Worm (Caenorhabditis elegans): ENCODE measurements around the gene F54B11.8.

The F54B11.8 gene

DNA sequence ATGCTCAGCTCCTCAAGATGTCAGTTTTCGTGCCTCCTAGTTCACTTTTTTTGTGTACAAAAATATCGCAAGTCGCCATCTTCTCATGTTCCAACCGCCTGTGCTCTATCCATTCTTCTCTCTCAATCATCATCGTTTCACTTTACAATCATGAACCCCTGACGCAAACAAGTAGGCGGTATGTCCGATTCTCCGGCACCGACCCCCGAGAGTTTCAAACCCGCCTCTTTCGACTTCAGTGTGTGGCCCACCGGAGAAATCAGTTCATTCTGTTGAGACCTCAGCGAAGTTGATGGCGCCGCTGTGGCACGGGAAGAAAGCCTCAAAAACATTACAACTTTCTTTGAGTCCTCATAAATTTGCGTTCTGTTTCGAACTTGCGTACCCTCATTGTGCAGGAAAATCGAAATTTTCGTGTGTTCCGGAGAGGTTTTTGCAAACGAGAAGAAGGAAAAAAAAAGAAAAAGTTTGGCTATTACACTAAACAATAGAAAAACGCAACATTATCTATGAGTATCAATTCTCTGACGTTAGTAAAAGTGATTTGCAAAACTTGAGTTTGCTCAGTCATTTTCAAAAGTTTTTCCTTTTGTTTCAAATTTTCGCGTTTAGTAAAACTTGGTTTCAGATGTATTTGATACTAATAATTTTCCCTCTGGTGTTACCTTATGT lies 1.4 kb upstream of the F54B11.8 start, which contains the start of gene F54B11.9:
Gene F54B11.9, plus strand, starts transcription at position 622 of the 672 bp plus-strand sequence.
- TF ChIP-seq efl-1 (optimal IDR thresholded peaks at IDR 0.05): peak in 1 of 2 experiments; percentile 4
- TF ChIP-seq efl-1 (GFP tag; optimal IDR thresholded peaks at IDR 0.05 in 1 of 2): no peak
- no peak for TF ChIP-seq mab-9 (GFP tag; IDR thresholded peaks at IDR 0.05)
- peak in 1 of 2 experiments; percentile 35 for TF ChIP-seq lsy-2 (tag; optimal IDR thresholded peaks at IDR 0.05)
- no peak for TF ChIP-seq unc-130 (tag; optimal IDR thresholded peaks at IDR 0.05)
- peak; percentile 60 for TF ChIP-seq lin-14 (GFP tag; optimal IDR thresholded peaks at IDR 0.05)
- TF ChIP-seq efl-3 (GFP tag; optimal IDR thresholded peaks at IDR 0.05): no peak
- TF ChIP-seq snu-23 (GFP tag; optimal IDR thresholded peaks at IDR 0.05): peak; percentile 35
- TF ChIP-seq rnt-1 (tag; optimal IDR thresholded peaks at IDR 0.05): peak; percentile 82
- peak in 1 of 2 experiments; percentile 8 for TF ChIP-seq mdl-1 (tag; optimal IDR thresholded peaks at IDR 0.05)
- TF ChIP-seq dsc-1 (tag; optimal IDR thresholded peaks at IDR 0.05): peak; percentile 69
- peak; percentile 13 for TF ChIP-seq nhr-47 (tag; optimal IDR thresholded peaks at IDR 0.05)
- TF ChIP-seq sox-4 (tag; optimal IDR thresholded peaks at IDR 0.05): no peak
- TF ChIP-seq nhr-71 (tag; optimal IDR thresholded peaks at IDR 0.05): peak; percentile 59
- peak; percentile 26 for TF ChIP-seq C16A3.4 (tag; optimal IDR thresholded peaks at IDR 0.05)
- TF ChIP-seq nhr-19 (GFP tag; conservative IDR thresholded peaks at IDR 0.05): peak; percentile 57
- TF ChIP-seq unc-98 (GFP tag; IDR thresholded peaks at IDR 0.05): 0 out of 2 replicates have a peak, but pooled peaks have one; percentile 35
- peak; percentile 19 for TF ChIP-seq mep-1 (tag; optimal IDR thresholded peaks at IDR 0.05)
- TF ChIP-seq nhr-20 (tag; optimal IDR thresholded peaks at IDR 0.05): peak; percentile 18

DNA sequence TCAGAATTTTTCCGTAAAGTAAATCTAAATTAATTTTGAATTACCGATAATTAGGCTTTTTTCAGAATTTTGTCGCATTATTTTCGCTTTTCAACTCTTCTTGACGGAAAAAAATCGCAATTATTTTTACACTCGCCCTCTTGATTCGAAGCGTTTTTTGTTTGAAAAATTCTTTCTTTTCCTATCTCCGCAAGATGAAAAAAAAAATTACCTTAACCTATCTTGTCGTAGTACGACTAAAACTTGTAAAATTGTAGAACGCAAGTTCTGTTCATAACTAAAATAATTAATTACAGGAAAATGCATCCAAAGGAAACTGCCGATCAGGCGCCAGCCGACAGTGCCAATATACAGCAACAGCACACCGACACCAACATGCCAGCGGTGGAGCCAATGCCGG lies 3.6 kb downstream of the F54B11.8 start, which contains the start of gene F54B11.7:
Gene F54B11.7, plus strand, starts transcription at position 301 of the 400 bp plus-strand sequence.
- TF ChIP-seq zip-4 (GFP tag; optimal IDR thresholded peaks at IDR 0.05): no peak
- no peak for TF ChIP-seq ceh-88 (GFP tag; IDR thresholded peaks at IDR 0.05)
- TF ChIP-seq alr-1 (tag; optimal IDR thresholded peaks at IDR 0.05; ENCODE audit: borderline replicate concordance): no peak
- TF ChIP-seq fos-1 (tag; optimal IDR thresholded peaks at IDR 0.05): no peak
- no peak for TF ChIP-seq jun-1 (tag; optimal IDR thresholded peaks at IDR 0.05)
- no peak for TF ChIP-seq ztf-4 (tag; optimal IDR thresholded peaks at IDR 0.05)

DNA sequence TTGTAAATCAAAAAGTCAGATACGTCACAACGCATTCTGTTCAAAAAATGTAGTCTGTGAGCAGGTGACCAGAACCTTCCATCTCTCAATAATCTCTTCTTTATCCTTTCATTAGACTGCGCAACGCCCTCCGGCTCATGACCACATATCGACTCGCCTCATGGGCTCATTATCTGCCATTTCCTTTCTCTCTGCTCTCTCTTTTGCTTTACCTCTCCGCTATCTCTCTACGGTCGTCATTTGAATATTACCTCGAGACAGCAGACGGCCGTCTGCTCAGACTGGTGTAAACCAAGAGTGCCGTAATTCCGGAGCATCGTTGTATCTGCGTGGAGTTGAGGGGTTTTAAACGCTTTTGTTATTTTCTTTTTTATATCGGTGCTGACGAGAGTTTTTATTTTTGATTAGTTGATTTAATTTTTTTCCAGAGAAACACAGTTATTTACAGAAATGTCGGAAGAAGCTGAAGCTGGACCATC lies 5.7 kb downstream of the F54B11.8 start, which contains the start of gene bra-1:
Gene bra-1, plus strand, starts transcription at position 429 of the 479 bp plus-strand sequence.
- TF ChIP-seq egl-13 (tag; optimal IDR thresholded peaks at IDR 0.05) (peak; percentile 86), ztf-11 (tag; optimal IDR thresholded peaks at IDR 0.05) (peak in 1 of 2 experiments; percentile 42), C34B4.2 (tag; optimal IDR thresholded peaks at IDR 0.05) (no peak), mef-2 (tag; optimal IDR thresholded peaks at IDR 0.05) (no peak), vab-15 (tag; optimal IDR thresholded peaks at IDR 0.05) (peak; percentile 18), mdl-1 (tag; optimal IDR thresholded peaks at IDR 0.05) (no peak), sptf-1 (tag; optimal IDR thresholded peaks at IDR 0.05) (no peak), unc-86 (tag; optimal IDR thresholded peaks at IDR 0.05) (peak; percentile 75), C04F5.9 (tag; optimal IDR thresholded peaks at IDR 0.05) (no peak), sox-4 (tag; optimal IDR thresholded peaks at IDR 0.05) (peak; percentile 68), ceh-8 (GFP tag; optimal IDR thresholded peaks at IDR 0.05) (peak; percentile 46), lin-39 (tag; optimal IDR thresholded peaks at IDR 0.05) (no peak), unc-30 (tag; optimal IDR thresholded peaks at IDR 0.05) (no peak), nhr-85 (tag) (no peak), ces-1 (GFP tag; optimal IDR thresholded peaks at IDR 0.05) (no peak), Y116A8C.19 (tag; optimal IDR thresholded peaks at IDR 0.05; ENCODE audit: borderline replicate concordance) (no peak), jun-1 (tag; optimal IDR thresholded peaks at IDR 0.05) (peak; percentile 60), nhr-237 (tag; optimal IDR thresholded peaks at IDR 0.05) (no peak), ceh-90 (tag; optimal IDR thresholded peaks at IDR 0.05) (no peak), irx-1 (tag; optimal IDR thresholded peaks at IDR 0.05) (peak; percentile 33), swsn-7 (tag; optimal IDR thresholded peaks at IDR 0.05) (peak; percentile 71), mab-9 (GFP tag; IDR thresholded peaks at IDR 0.05) (no peak), pqm-1 (tag; optimal IDR thresholded peaks at IDR 0.05) (no peak), nhr-77 (tag; optimal IDR thresholded peaks at IDR 0.05) (peak; percentile 23), nhr-19 (GFP tag; conservative IDR thresholded peaks at IDR 0.05) (peak; percentile 12; the same call in 1 of the 2 replicates), tbx-2 (tag; optimal IDR thresholded peaks at IDR 0.05) (peak; percentile 69), pag-3 (tag; optimal IDR thresholded peaks at IDR 0.05; ENCODE audit: borderline replicate concordance, insufficient read depth) (no peak), hlh-17 (GFP tag; optimal IDR thresholded peaks at IDR 0.05; ENCODE audit: borderline replicate concordance) (no peak), aly-2 (tag; optimal IDR thresholded peaks at IDR 0.05) (no peak)
